Fruit fly (Drosophila melanogaster) whole organism, wandering third instar larva: ENCODE data around the gene CG15034.

Source experiments
- CG32264 ChIP-seq: fragments of 200-800 bp; sonication (Bioruptor generic); optimal IDR thresholded peaks from 2 replicates; lab custom pipeline; 2016; ENCODE audit warnings: missing biosample characterization, missing genetic modification characterization
- CG9705 ChIP-seq: fragments of 200-800 bp; sonication (Bioruptor generic); optimal IDR thresholded peaks from 2 replicates; lab custom pipeline; 2018; ENCODE audit warnings: missing biosample characterization, mild to moderate bottlenecking, missing genetic modification characterization
- CrebA ChIP-seq: fragments of 200-800 bp; sonication (Bioruptor generic); optimal IDR thresholded peaks from 2 replicates; lab custom pipeline; 2016; ENCODE audit warnings: missing biosample characterization, mild to moderate bottlenecking, missing genetic modification characterization, borderline replicate concordance
- OdsH ChIP-seq: fragments of 200-800 bp; sonication (Bioruptor generic); optimal IDR thresholded peaks from 2 replicates; lab custom pipeline; 2016; ENCODE audit warnings: missing biosample characterization, mild to moderate bottlenecking, missing genetic modification characterization
- h ChIP-seq: fragments of 200-800 bp; sonication (Bioruptor generic); optimal IDR thresholded peaks from 3 replicates; lab custom pipeline; 2016; ENCODE audit warnings: missing biosample characterization, mild to moderate bottlenecking, missing genetic modification characterization
- lola ChIP-seq: fragments of >200 bp; optimal IDR thresholded peaks from 2 replicates; lab custom pipeline; 2017; ENCODE audit warnings: missing biosample characterization, missing genetic modification characterization
- pan ChIP-seq: fragments of >200 bp; optimal IDR thresholded peaks from 2 replicates; lab custom pipeline; 2017
- rgr ChIP-seq: fragments of 200-800 bp; sonication (Bioruptor generic); optimal IDR thresholded peaks from 3 replicates; lab custom pipeline; 2016; ENCODE audit warnings: missing biosample characterization, mild to moderate bottlenecking, missing genetic modification characterization
- sv ChIP-seq: fragments of 200-800 bp; sonication (Bioruptor generic); optimal IDR thresholded peaks from 3 replicates; lab custom pipeline; 2016; ENCODE audit warnings: missing biosample characterization, missing genetic modification characterization
- tai ChIP-seq: sonication (Bioruptor generic); optimal IDR thresholded peaks from 2 replicates; lab custom pipeline; 2016; ENCODE audit warnings: missing biosample characterization, missing genetic modification characterization
- usp ChIP-seq: fragments of >200 bp; optimal IDR thresholded peaks from 2 replicates; lab custom pipeline; 2017; ENCODE audit warnings: missing biosample characterization, missing genetic modification characterization

DNA sequence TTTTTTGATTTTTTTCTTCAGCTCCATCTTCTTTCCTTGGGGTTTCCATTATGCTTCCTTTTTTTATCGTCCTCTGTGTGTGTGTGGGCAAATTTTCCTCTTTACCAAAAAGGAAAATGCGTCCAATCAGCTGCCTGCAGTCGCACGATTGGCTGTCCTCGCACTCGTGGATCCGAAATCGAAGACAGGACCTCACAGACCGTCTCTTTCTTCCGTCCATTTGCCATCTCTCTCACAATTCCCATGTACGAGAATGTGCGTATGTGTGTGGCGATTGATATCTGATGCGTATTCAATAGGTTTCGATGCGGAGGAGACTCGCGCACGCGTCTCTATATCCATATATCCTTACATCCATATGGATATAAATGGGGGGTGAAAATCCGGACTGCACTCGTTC, 21.1 kb upstream of the CG15034 start:
- TF ChIP-seq usp (GFP tag; lab: Kevin White, UChicago) (no peak), tai (GFP tag; lab: Kevin White, UChicago) (no peak), sv (no peak), h (GFP tag; lab: Kevin White, UChicago) (no peak), CG9705 (GFP tag; lab: Kevin White, UChicago) (no peak), CG32264 (no peak), CrebA (GFP tag; lab: Kevin White, UChicago) (no peak), pan (lab: Kevin White, UChicago) (no peak), OdsH (GFP tag; lab: Kevin White, UChicago) (no peak), rgr (GFP tag; lab: Kevin White, UChicago) (no peak), lola (GFP tag; lab: Kevin White, UChicago) (no peak)
